Worm (Caenorhabditis elegans): ENCODE data around the gene sre-33.
"Not testable (repeated sequence)": the region's sequence is repeated elsewhere in the genome, so short reads cannot be mapped to it uniquely, and the experiment has no call there.

sre-33 gene

ce11 chrII:12436717-12437116 is 16.4 kb upstream of the sre-33 start:
- TF ChIP-seq W03F9.2 (tag; optimal IDR thresholded peaks at IDR 0.05): no peak
- no peak for TF ChIP-seq dao-5 (tag; optimal IDR thresholded peaks at IDR 0.05)
- TF ChIP-seq him-1 (tag; optimal IDR thresholded peaks at IDR 0.05): no peak

ce11 chrII:12438441-12438840 is 14.7 kb upstream of the sre-33 start, which contains the start of gene Y57A10C.9:
Gene Y57A10C.9 (minus strand): TSS chrII:12438541.
- TF ChIP-seq W03F9.2 (tag; optimal IDR thresholded peaks at IDR 0.05) (no peak), him-1 (tag; optimal IDR thresholded peaks at IDR 0.05) (no peak), dao-5 (tag; optimal IDR thresholded peaks at IDR 0.05) (no peak)

- not testable (repeated sequence) for TF ChIP-seq W03F9.2, him-1, dao-5 (tag; optimal IDR thresholded peaks at IDR 0.05)
Observed at ce11 chrII:12441164-12441563, 11.9 kb upstream of the sre-33 start, which contains the start of gene Y57A10C.10. Gene Y57A10C.10 (minus strand): TSS chrII:12441264.

ce11 chrII:12444679-12445376 is 8.3 kb upstream of the sre-33 start, which contains the start of the genes W05H5.1 and pitr-6:
Gene W05H5.1 (minus strand): TSS chrII:12444779.
Gene pitr-6 (plus strand): TSS chrII:12445326.
- TF ChIP-seq W03F9.2 (tag; optimal IDR thresholded peaks at IDR 0.05) (no peak), dao-5 (tag; optimal IDR thresholded peaks at IDR 0.05) (no peak), him-1 (tag; optimal IDR thresholded peaks at IDR 0.05) (no peak)

- TF ChIP-seq W03F9.2 (tag; optimal IDR thresholded peaks at IDR 0.05): no peak
- TF ChIP-seq him-1 (tag; optimal IDR thresholded peaks at IDR 0.05): no peak
- TF ChIP-seq dao-5 (tag; optimal IDR thresholded peaks at IDR 0.05): no peak
Observed at ce11 chrII:12448241-12448640, 4.9 kb upstream of the sre-33 start, which contains the start of gene srh-27. Gene srh-27 (plus strand): TSS chrII:12448541.

- no peak for TF ChIP-seq dao-5 (tag; optimal IDR thresholded peaks at IDR 0.05)
- no peak for TF ChIP-seq him-1 (tag; optimal IDR thresholded peaks at IDR 0.05)
- no peak for TF ChIP-seq W03F9.2 (tag; optimal IDR thresholded peaks at IDR 0.05)
Observed at ce11 chrII:12449849-12450248, 3.3 kb upstream of the sre-33 start, which contains the start of gene sre-34. Gene sre-34 (plus strand): TSS chrII:12450149.

ce11 chrII:12456633-12457032 is 3.5 kb downstream of the sre-33 start, which contains the start of gene sre-32:
Gene sre-32 (minus strand): TSS chrII:12456733.
- TF ChIP-seq W03F9.2 (tag; optimal IDR thresholded peaks at IDR 0.05): no peak
- TF ChIP-seq him-1 (tag; optimal IDR thresholded peaks at IDR 0.05): no peak
- no peak for TF ChIP-seq dao-5 (tag; optimal IDR thresholded peaks at IDR 0.05)

ce11 chrII:12457275-12457674 is 4.2 kb downstream of the sre-33 start, which contains the start of gene sre-38:
Gene sre-38 (plus strand): TSS chrII:12457575.
- no peak for TF ChIP-seq him-1 (tag; optimal IDR thresholded peaks at IDR 0.05)
- TF ChIP-seq W03F9.2 (tag; optimal IDR thresholded peaks at IDR 0.05): no peak
- TF ChIP-seq dao-5 (tag; optimal IDR thresholded peaks at IDR 0.05): no peak

ce11 chrII:12459422-12459821 is 6.3 kb downstream of the sre-33 start, which contains the start of gene tag-281:
Gene tag-281 (plus strand): TSS chrII:12459761.
- TF ChIP-seq him-1 (tag; optimal IDR thresholded peaks at IDR 0.05) (no peak), W03F9.2 (tag; optimal IDR thresholded peaks at IDR 0.05) (peak; percentile 72), dao-5 (tag; optimal IDR thresholded peaks at IDR 0.05) (no peak)

ce11 chrII:12460602-12461453 is 7.7 kb downstream of the sre-33 start, which contains the start of gene tag-280:
Gene tag-280 (plus strand): TSS chrII:12460652.
- TF ChIP-seq W03F9.2 (tag; optimal IDR thresholded peaks at IDR 0.05) (no peak), dao-5 (tag; optimal IDR thresholded peaks at IDR 0.05) (no peak), him-1 (tag; optimal IDR thresholded peaks at IDR 0.05) (no peak)

ce11 chrII:12462244-12462643 is 9.1 kb downstream of the sre-33 start, which contains the start of gene F15A4.2:
Gene F15A4.2 (plus strand): TSS chrII:12462544.
- TF ChIP-seq him-1 (tag; optimal IDR thresholded peaks at IDR 0.05) (no peak), W03F9.2 (tag; optimal IDR thresholded peaks at IDR 0.05) (no peak), dao-5 (tag; optimal IDR thresholded peaks at IDR 0.05) (no peak)

- no peak for TF ChIP-seq him-1 (tag; optimal IDR thresholded peaks at IDR 0.05)
- TF ChIP-seq W03F9.2 (tag; optimal IDR thresholded peaks at IDR 0.05): no peak
- no peak for TF ChIP-seq dao-5 (tag; optimal IDR thresholded peaks at IDR 0.05)
Observed at ce11 chrII:12465557-12465956, 12.5 kb downstream of the sre-33 start, which contains the start of gene sre-37. Gene sre-37 (plus strand): TSS chrII:12465857.

- no peak for TF ChIP-seq dao-5 (tag; optimal IDR thresholded peaks at IDR 0.05)
- no peak for TF ChIP-seq him-1 (tag; optimal IDR thresholded peaks at IDR 0.05)
- no peak for TF ChIP-seq W03F9.2 (tag; optimal IDR thresholded peaks at IDR 0.05)
Observed at ce11 chrII:12467047-12467446, 13.9 kb downstream of the sre-33 start, which contains the start of gene srg-16. Gene srg-16 (plus strand): TSS chrII:12467133.
